Worm (Caenorhabditis elegans): ENCODE results near the gene oatr-1.
A peak's percentile ranks its signal among the peaks of the same experiment; 100 is the strongest.

oatr-1 gene

ce11 chrIII:6430834-6431233 lies 34.9 kb upstream of the oatr-1 start, which contains the start of gene popl-1:
Gene popl-1, minus strand, starts transcription at chrIII:6430934.
- TF ChIP-seq drap-1 (GFP tag; optimal IDR thresholded peaks at IDR 0.05) (no peak), mab-5 (tag; optimal IDR thresholded peaks at IDR 0.05) (no peak), unc-120 (tag; optimal IDR thresholded peaks at IDR 0.05; ENCODE audit: poor library complexity, severe bottlenecking) (no peak), bed-3 (GFP tag; optimal IDR thresholded peaks at IDR 0.05) (no peak), sem-2 (GFP tag; optimal IDR thresholded peaks at IDR 0.05) (no peak), sptf-1 (tag; optimal IDR thresholded peaks at IDR 0.05) (no peak), flh-1 (GFP tag; optimal IDR thresholded peaks at IDR 0.05) (no peak), blmp-1 (tag; optimal IDR thresholded peaks at IDR 0.05) (no peak), mep-1 (tag; optimal IDR thresholded peaks at IDR 0.05) (no peak), cnd-1 (tag; optimal IDR thresholded peaks at IDR 0.05) (no peak)

- TF ChIP-seq mls-2 (tag; optimal IDR thresholded peaks at IDR 0.05) = no peak
- no peak for TF ChIP-seq elt-3 (tag; optimal IDR thresholded peaks at IDR 0.05)
- no peak for TF ChIP-seq ham-2 (GFP tag; optimal IDR thresholded peaks at IDR 0.05)
- TF ChIP-seq nhr-2 (tag; optimal IDR thresholded peaks at IDR 0.05) = no peak
- no peak for TF ChIP-seq ceh-39 (tag; optimal IDR thresholded peaks at IDR 0.05)
- no peak for TF ChIP-seq snpc-4 (tag; optimal IDR thresholded peaks at IDR 0.05)
- TF ChIP-seq ceh-43 (GFP tag; optimal IDR thresholded peaks at IDR 0.05) = no peak
- TF ChIP-seq lin-32 (GFP tag; optimal IDR thresholded peaks at IDR 0.05) = no peak
- no peak for TF ChIP-seq zip-8 (tag; optimal IDR thresholded peaks at IDR 0.05)
- no peak for TF ChIP-seq tbx-8 (GFP tag; optimal IDR thresholded peaks at IDR 0.05)
- no peak for TF ChIP-seq nhr-12 (tag; optimal IDR thresholded peaks at IDR 0.05)
- no peak for TF ChIP-seq flh-1 (GFP tag; optimal IDR thresholded peaks at IDR 0.05)
- TF ChIP-seq sptf-1 (tag; optimal IDR thresholded peaks at IDR 0.05) = no peak
These were observed 31.2 kb upstream of the oatr-1 start, which contains the start of gene C05D11.8 for ce11 chrIII:6427205-6427604. Gene C05D11.8, minus strand, starts transcription at chrIII:6427305.

- TF ChIP-seq nhr-28 (tag; optimal IDR thresholded peaks at IDR 0.05) (no peak), ceh-83 (GFP tag; optimal IDR thresholded peaks at IDR 0.05) (no peak), mep-1 (tag; optimal IDR thresholded peaks at IDR 0.05) (no peak), lsy-2 (tag; optimal IDR thresholded peaks at IDR 0.05) (no peak), elt-3 (tag; optimal IDR thresholded peaks at IDR 0.05) (no peak), unc-39 (tag; optimal IDR thresholded peaks at IDR 0.05) (no peak), snpc-4 (tag; optimal IDR thresholded peaks at IDR 0.05) (no peak), pha-4 (tag; optimal IDR thresholded peaks at IDR 0.05) (no peak), sem-2 (GFP tag; optimal IDR thresholded peaks at IDR 0.05) (no peak), ces-1 (GFP tag; optimal IDR thresholded peaks at IDR 0.05) (no peak), nhr-237 (tag; optimal IDR thresholded peaks at IDR 0.05) (no peak), blmp-1 (tag; optimal IDR thresholded peaks at IDR 0.05) (no peak), M03D4.4 (tag; optimal IDR thresholded peaks at IDR 0.05) (no peak), nhr-12 (tag; optimal IDR thresholded peaks at IDR 0.05) (no peak)
These were observed 26.7 kb upstream of the oatr-1 start for ce11 chrIII:6422721-6423120.

- TF ChIP-seq flh-1 (GFP tag; optimal IDR thresholded peaks at IDR 0.05) (no peak), mab-5 (tag; optimal IDR thresholded peaks at IDR 0.05) (no peak), zip-8 (tag; optimal IDR thresholded peaks at IDR 0.05) (no peak), ceh-39 (tag; optimal IDR thresholded peaks at IDR 0.05) (no peak), M03D4.4 (tag; optimal IDR thresholded peaks at IDR 0.05) (no peak), mls-2 (tag; optimal IDR thresholded peaks at IDR 0.05) (no peak), unc-120 (tag; optimal IDR thresholded peaks at IDR 0.05; ENCODE audit: poor library complexity, severe bottlenecking) (no peak)
These were observed 26.1 kb upstream of the oatr-1 start for ce11 chrIII:6421973-6422511.

- no peak for TF ChIP-seq mep-1 (tag; optimal IDR thresholded peaks at IDR 0.05)
- TF ChIP-seq ceh-43 (GFP tag; optimal IDR thresholded peaks at IDR 0.05) = no peak
- TF ChIP-seq snpc-4 (tag; optimal IDR thresholded peaks at IDR 0.05) = no peak
- peak; percentile 52 for TF ChIP-seq nhr-12 (tag; optimal IDR thresholded peaks at IDR 0.05)
These were observed 25.5 kb upstream of the oatr-1 start for ce11 chrIII:6421473-6421872.

ce11 chrIII:6420995-6421404 lies 25.0 kb upstream of the oatr-1 start:
- TF ChIP-seq hlh-1 (tag; optimal IDR thresholded peaks at IDR 0.05) = peak; percentile 71
- peak; percentile 45 for TF ChIP-seq unc-120 (tag; optimal IDR thresholded peaks at IDR 0.05; ENCODE audit: poor library complexity, severe bottlenecking)
- TF ChIP-seq cnd-1 (tag; optimal IDR thresholded peaks at IDR 0.05) = peak; percentile 61
- TF ChIP-seq nhr-2 (tag; optimal IDR thresholded peaks at IDR 0.05) = no peak
- TF ChIP-seq nhr-28 (tag; optimal IDR thresholded peaks at IDR 0.05) = no peak
- TF ChIP-seq bed-3 (GFP tag; optimal IDR thresholded peaks at IDR 0.05) = no peak
- no peak for TF ChIP-seq drap-1 (GFP tag; optimal IDR thresholded peaks at IDR 0.05)
- TF ChIP-seq ham-2 (GFP tag; optimal IDR thresholded peaks at IDR 0.05) = peak; percentile 93
- no peak for TF ChIP-seq mab-5 (tag; optimal IDR thresholded peaks at IDR 0.05)
- peak; percentile 75 for TF ChIP-seq ces-1 (GFP tag; optimal IDR thresholded peaks at IDR 0.05)
- no peak for TF ChIP-seq blmp-1 (tag; optimal IDR thresholded peaks at IDR 0.05)
- TF ChIP-seq M03D4.4 (tag; optimal IDR thresholded peaks at IDR 0.05) = no peak
- no peak for TF ChIP-seq sem-2 (GFP tag; optimal IDR thresholded peaks at IDR 0.05)
- peak; percentile 17 for TF ChIP-seq unc-62 (GFP tag; optimal IDR thresholded peaks at IDR 0.05)
- no peak for TF ChIP-seq nhr-12 (tag; optimal IDR thresholded peaks at IDR 0.05)
- peak; percentile 18 for TF ChIP-seq mep-1 (tag; optimal IDR thresholded peaks at IDR 0.05)
- TF ChIP-seq lsy-2 (tag; optimal IDR thresholded peaks at IDR 0.05) = peak; percentile 37
- TF ChIP-seq elt-1 (tag; optimal IDR thresholded peaks at IDR 0.05; ENCODE audit: borderline replicate concordance, insufficient read depth) = peak; percentile 59
- TF ChIP-seq pha-4 (tag; optimal IDR thresholded peaks at IDR 0.05) = peak; percentile 82
- no peak for TF ChIP-seq mls-2 (tag; optimal IDR thresholded peaks at IDR 0.05)
